Fruit fly (Drosophila melanogaster) whole organism, embryonic: ENCODE measurements around the gene Gga.

Source experiments
- Adf1 ChIP-seq: fragments of 200-800 bp; sonication (Bioruptor generic); IDR thresholded peaks from 2 replicates; pipeline ENCODE4 v1.3.6; 2022; ENCODE audit warnings: missing biosample characterization, missing genetic modification characterization
- B-H1 ChIP-seq: fragments of 200-800 bp; sonication (Bioruptor generic); IDR thresholded peaks from 3 replicates; pipeline ENCODE4 v1.3.6; 2022; ENCODE audit warnings: missing biosample characterization, missing genetic modification characterization
- C15 ChIP-seq: fragments of 200-800 bp; sonication (Bioruptor generic); IDR thresholded peaks from 3 replicates; pipeline ENCODE4 v1.3.6; 2022; ENCODE audit warnings: missing biosample characterization, missing genetic modification characterization
- CG10959 ChIP-seq: fragments of 200-800 bp; sonication (Bioruptor generic); IDR thresholded peaks from 2 replicates; pipeline ENCODE4 v1.3.6; 2022; ENCODE audit warnings: missing biosample characterization, missing genetic modification characterization
- CG12104 ChIP-seq: fragments of 200-800 bp; sonication (Bioruptor generic); optimal IDR thresholded peaks from 3 replicates; lab custom pipeline; 2016; ENCODE audit warnings: missing biosample characterization, missing genetic modification characterization
- CG12155 ChIP-seq: fragments of 200-800 bp; sonication (Bioruptor generic); optimal IDR thresholded peaks from 3 replicates; lab custom pipeline; 2016; ENCODE audit warnings: missing biosample characterization, missing genetic modification characterization
- CG13894 ChIP-seq: fragments of 200-800 bp; sonication (Bioruptor generic); optimal IDR thresholded peaks from 3 replicates; lab custom pipeline; 2018; ENCODE audit warnings: missing biosample characterization, mild to moderate bottlenecking, missing genetic modification characterization, moderate library complexity
- CG14441 ChIP-seq: fragments of 200-800 bp; sonication (Bioruptor generic); IDR thresholded peaks from 2 replicates; pipeline ENCODE4 v1.3.6; 2022; ENCODE audit warnings: missing biosample characterization, missing genetic modification characterization
- CG1529 ChIP-seq: fragments of 200-800 bp; sonication (Bioruptor generic); optimal IDR thresholded peaks from 3 replicates; lab custom pipeline; 2018; ENCODE audit warnings: missing biosample characterization, missing genetic modification characterization
- CG17612 ChIP-seq: fragments of 200-800 bp; sonication (Bioruptor generic); IDR thresholded peaks from 2 replicates; pipeline ENCODE4 v1.3.6; 2022; ENCODE audit warnings: missing biosample characterization, missing genetic modification characterization
- CG18262 ChIP-seq: fragments of 200-800 bp; optimal IDR thresholded peaks from 3 replicates; lab custom pipeline; 2019; ENCODE audit warnings: missing biosample characterization, mild to moderate bottlenecking, missing genetic modification characterization, moderate library complexity
- CG2120 ChIP-seq: fragments of 200-800 bp; sonication (Bioruptor generic); optimal IDR thresholded peaks from 3 replicates; lab custom pipeline; 2016; ENCODE audit warnings: missing biosample characterization, missing genetic modification characterization
- CG2712 ChIP-seq: fragments of 200-800 bp; optimal IDR thresholded peaks from 3 replicates; lab custom pipeline; 2019; ENCODE audit warnings: missing biosample characterization, mild to moderate bottlenecking, missing genetic modification characterization, moderate library complexity
- CG31365 ChIP-seq: fragments of 200-800 bp; sonication (Bioruptor generic); optimal IDR thresholded peaks from 2 replicates; lab custom pipeline; 2018; ENCODE audit warnings: missing biosample characterization, mild to moderate bottlenecking, missing genetic modification characterization
- CG3281 ChIP-seq: fragments of 200-800 bp; sonication (Bioruptor generic); optimal IDR thresholded peaks from 3 replicates; lab custom pipeline; 2017; ENCODE audit warnings: missing biosample characterization, mild to moderate bottlenecking, missing genetic modification characterization
- CG4328 ChIP-seq: fragments of 200-800 bp; sonication (Bioruptor generic); optimal IDR thresholded peaks from 3 replicates; lab custom pipeline; 2017; ENCODE audit warnings: missing biosample characterization, missing genetic modification reagents, missing genetic modification characterization
- CG43689 ChIP-seq: fragments of 200-800 bp; sonication (Bioruptor generic); IDR thresholded peaks from 2 replicates; pipeline ENCODE4 v1.3.6; 2022; ENCODE audit warnings: missing biosample characterization, missing genetic modification characterization
- CG7839 ChIP-seq: fragments of 200-800 bp; sonication (Bioruptor generic); optimal IDR thresholded peaks from 3 replicates; lab custom pipeline; 2018; ENCODE audit warnings: missing biosample characterization, mild to moderate bottlenecking, missing genetic modification characterization, moderate library complexity
- CG8281 ChIP-seq: fragments of 200-800 bp; sonication (Bioruptor generic); optimal IDR thresholded peaks from 2 replicates; lab custom pipeline; 2018; ENCODE audit warnings: missing biosample characterization, mild to moderate bottlenecking, missing genetic modification characterization, moderate library complexity
- D19B ChIP-seq: fragments of 200-800 bp; sonication (Bioruptor generic); optimal IDR thresholded peaks from 2 replicates; lab custom pipeline; 2017; ENCODE audit warnings: missing biosample characterization, mild to moderate bottlenecking, missing genetic modification characterization
- Deaf1 ChIP-seq: fragments of 200-800 bp; optimal IDR thresholded peaks from 3 replicates; lab custom pipeline; 2019; ENCODE audit warnings: missing biosample characterization, mild to moderate bottlenecking, missing genetic modification characterization, moderate library complexity
- Dfd ChIP-seq, 2 experiments: fragments of >200 bp; optimal IDR thresholded peaks; 2 replicates each; lab custom pipeline; 2017; ENCODE audit warnings: missing biosample characterization in 2 of 2, missing genetic modification characterization in 2 of 2
- Dip2 ChIP-seq: fragments of 200-800 bp; sonication (Bioruptor generic); IDR thresholded peaks from 2 replicates; pipeline ENCODE4 v1.3.6; 2022; ENCODE audit warnings: missing biosample characterization, missing genetic modification characterization
- Dref ChIP-seq: fragments of 200-800 bp; sonication (Bioruptor generic); IDR thresholded peaks from 2 replicates; pipeline ENCODE4 v1.3.6; 2022; ENCODE audit warnings: missing biosample characterization, missing genetic modification characterization
- Gsc ChIP-seq: fragments of 200-800 bp; sonication (Bioruptor generic); IDR thresholded peaks from 2 replicates; pipeline ENCODE4 v1.3.6; 2022; ENCODE audit warnings: missing biosample characterization, missing genetic modification characterization
- Gug ChIP-seq: fragments of 200-800 bp; sonication (Bioruptor generic); IDR thresholded peaks from 4 replicates; pipeline ENCODE4 v1.3.6; 2022; ENCODE audit warnings: missing biosample characterization, missing genetic modification characterization
- HLH4C ChIP-seq: fragments of 200-800 bp; sonication (Bioruptor generic); IDR thresholded peaks from 3 replicates; pipeline ENCODE4 v1.3.6; 2022; ENCODE audit warnings: missing biosample characterization, missing genetic modification characterization; ENCODE audit not compliant: partially characterized antibody
- MBD-R2 ChIP-seq: fragments of 200-800 bp; sonication (Bioruptor generic); IDR thresholded peaks from 2 replicates; pipeline ENCODE4 v1.3.6; 2022; ENCODE audit warnings: missing biosample characterization, missing genetic modification characterization
- Mad ChIP-seq: fragments of 200-800 bp; sonication (Bioruptor generic); optimal IDR thresholded peaks from 2 replicates; lab custom pipeline; 2016; ENCODE audit warnings: missing biosample characterization, missing genetic modification characterization
- Med ChIP-seq: fragments of 200-800 bp; sonication (Bioruptor generic); peaks from one replicate; lab custom pipeline; 2016; ENCODE audit warnings: missing biosample characterization, missing genetic modification characterization, mild to moderate bottlenecking, inconsistent platforms, moderate library complexity
- Nf-YB ChIP-seq: fragments of 200-800 bp; sonication (Bioruptor generic); optimal IDR thresholded peaks from 3 replicates; lab custom pipeline; 2019; ENCODE audit warnings: missing biosample characterization, mild to moderate bottlenecking, missing genetic modification characterization, moderate library complexity
- Optix ChIP-seq: fragments of 200-800 bp; sonication (Bioruptor generic); IDR thresholded peaks from 3 replicates; pipeline ENCODE4 v1.3.6; 2022; ENCODE audit warnings: missing biosample characterization, missing genetic modification characterization
- Ravus ChIP-seq: fragments of 200-800 bp; sonication (Bioruptor generic); IDR thresholded peaks from 2 replicates; pipeline ENCODE4 v1.3.6; 2022; ENCODE audit warnings: missing biosample characterization, missing genetic modification characterization
- Ssrp ChIP-seq: fragments of 200-800 bp; sonication (Bioruptor generic); optimal IDR thresholded peaks from 2 replicates; lab custom pipeline; 2018; ENCODE audit warnings: missing biosample characterization, mild to moderate bottlenecking, missing genetic modification characterization, moderate library complexity
- Trl ChIP-seq, 3 experiments: fragments of >200 bp in 2 of 3; fragments of 200-800 bp in 1 of 3; sonication (Bioruptor generic) in 1 of 3; optimal IDR thresholded peaks; 2 replicates in 1 of 3; 3 replicates in 2 of 3; lab custom pipeline; 2016 to 2017; ENCODE audit warnings: missing biosample characterization in 1 of 3, missing genetic modification characterization in 1 of 3
- ac ChIP-seq: fragments of 200-800 bp; sonication (Bioruptor generic); optimal IDR thresholded peaks from 3 replicates; lab custom pipeline; 2017; ENCODE audit warnings: missing biosample characterization, mild to moderate bottlenecking, missing genetic modification characterization
- chif ChIP-seq, 2 experiments: fragments of 200-800 bp; sonication (Bioruptor generic); optimal IDR thresholded peaks; 3 replicates each; lab custom pipeline; 2016; ENCODE audit warnings: missing biosample characterization in 2 of 2, missing genetic modification characterization in 2 of 2
- croc ChIP-seq: fragments of 200-800 bp; sonication (Bioruptor generic); conservative IDR thresholded peaks from 3 replicates; pipeline ENCODE4 v1.3.6; 2022; ENCODE audit warnings: missing biosample characterization, missing genetic modification characterization
- dmrt99B ChIP-seq: fragments of 200-800 bp; sonication (Bioruptor generic); optimal IDR thresholded peaks from 2 replicates; lab custom pipeline; 2018; ENCODE audit warnings: missing biosample characterization, mild to moderate bottlenecking, missing genetic modification characterization, moderate library complexity
- grau ChIP-seq: fragments of 200-800 bp; optimal IDR thresholded peaks from 3 replicates; lab custom pipeline; 2019; ENCODE audit warnings: missing biosample characterization, mild to moderate bottlenecking, missing genetic modification characterization, moderate library complexity
- gro ChIP-seq: fragments of 200-800 bp; sonication (Bioruptor generic); optimal IDR thresholded peaks from 2 replicates; lab custom pipeline; 2016; ENCODE audit warnings: missing biosample characterization, missing genetic modification characterization
- gt ChIP-seq: fragments of 200-800 bp; sonication (Bioruptor generic); IDR thresholded peaks from 2 replicates; pipeline ENCODE4 v1.3.6; 2022; ENCODE audit warnings: missing biosample characterization, missing genetic modification characterization
- her ChIP-seq: fragments of 200-800 bp; sonication (Bioruptor generic); optimal IDR thresholded peaks from 2 replicates; lab custom pipeline; 2016; ENCODE audit warnings: missing biosample characterization, missing genetic modification characterization
- maf-S ChIP-seq: fragments of 200-800 bp; sonication (Bioruptor generic); optimal IDR thresholded peaks from 2 replicates; lab custom pipeline; 2016; ENCODE audit warnings: missing biosample characterization, missing genetic modification characterization
- otp ChIP-seq: fragments of 200-800 bp; sonication (Bioruptor generic); IDR thresholded peaks from 3 replicates; pipeline ENCODE4, ENCODE4 v1.3.6; 2022; ENCODE audit warnings: missing biosample characterization, missing genetic modification characterization
- prd ChIP-seq, 3 experiments: fragments of >200 bp in 2 of 3; fragments of 200-800 bp in 1 of 3; sonication (Bioruptor generic) in 1 of 3; optimal IDR thresholded peaks in 2 of 3; IDR thresholded peaks in 1 of 3; 2 replicates in 2 of 3; 3 replicates in 1 of 3; pipeline versions ENCODE4 v1.3.6 to Lab custom; 2017 to 2022; ENCODE audit warnings: missing biosample characterization in 1 of 3, missing genetic modification characterization in 1 of 3
- sens-2 ChIP-seq: fragments of 200-800 bp; sonication (Bioruptor generic); IDR thresholded peaks from 2 replicates; pipeline ENCODE4 v1.3.6; 2022; ENCODE audit warnings: missing biosample characterization, missing genetic modification characterization
- sug ChIP-seq: fragments of 200-800 bp; optimal IDR thresholded peaks from 2 replicates; lab custom pipeline; 2019; ENCODE audit warnings: missing biosample characterization, mild to moderate bottlenecking, missing genetic modification characterization, moderate library complexity
- vfl ChIP-seq: fragments of 200-800 bp; sonication (Bioruptor generic); optimal IDR thresholded peaks from 2 replicates; lab custom pipeline; 2016; ENCODE audit warnings: missing biosample characterization, missing genetic modification characterization
- vvl ChIP-seq: fragments of 200-800 bp; sonication (Bioruptor generic); IDR thresholded peaks from 2 replicates; pipeline ENCODE4 v1.3.6; 2022; ENCODE audit warnings: missing biosample characterization, missing genetic modification characterization
- zen ChIP-seq: fragments of 200-800 bp; sonication (Bioruptor generic); optimal IDR thresholded peaks from 3 replicates; lab custom pipeline; 2018; ENCODE audit warnings: missing biosample characterization, mild to moderate bottlenecking, missing genetic modification characterization, moderate library complexity

Gga gene

dm6 chrX:9650048-9650447, 49.2 kb downstream of the Gga start (continued):
- TF ChIP-seq grau (peak; percentile 30), CG2120 (GFP tag; lab: Kevin White, UChicago) (no peak), sens-2 (GFP tag; lab: Robert Waterston, UW) (no peak), CG2712 (tag; lab: Kevin White, UChicago) (peak; percentile 54), Dfd (GFP tag; optimal IDR thresholded peaks at IDR 0.05; lab: Kevin White, UChicago) (no peak), Dref (no peak), ac (GFP tag; lab: Kevin White, UChicago) (no peak), otp (GFP tag; lab: Robert Waterston, UW) (peak; percentile 66; the same call in 1 of the 3 replicates), CG13894 (no peak), CG8281 (tag; lab: Kevin White, UChicago) (no peak), Gug (GFP tag; lab: Robert Waterston, UW) (no peak), Adf1 (GFP tag; lab: Robert Waterston, UW) (no peak), vfl (GFP tag; lab: Kevin White, UChicago) (no peak), CG3281 (GFP tag; lab: Kevin White, UChicago) (no peak), Trl (optimal IDR thresholded peaks at IDR 0.05; lab: Kevin White, UChicago) (peak in 1 of 2 experiments; percentile 14), Trl (GFP tag; optimal IDR thresholded peaks at IDR 0.05; lab: Kevin White, UChicago) (no peak), gt (0 out of 2 replicates have a peak, but pooled peaks have one; percentile 13), CG10959 (GFP tag; lab: Robert Waterston, UW) (peak; percentile 54), CG31365 (tag; lab: Kevin White, UChicago) (no peak), zen (tag; lab: Kevin White, UChicago) (peak; percentile 28), Nf-YB (GFP tag; lab: Kevin White, UChicago) (peak; percentile 4), CG17612 (GFP tag; lab: Robert Waterston, UW) (no peak), MBD-R2 (no peak), Optix (GFP tag; lab: Robert Waterston, UW) (no peak), CG43689 (no peak), maf-S (GFP tag; lab: Kevin White, UChicago) (no peak), Deaf1 (tag; lab: Kevin White, UChicago) (no peak), CG12155 (GFP tag; lab: Kevin White, UChicago) (no peak), her (GFP tag; lab: Kevin White, UChicago) (no peak), Med (GFP tag; lab: Kevin White, UChicago) (no peak), gro (GFP tag; lab: Kevin White, UChicago) (no peak), CG14441 (GFP tag; lab: Robert Waterston, UW) (no peak), sug (no peak), B-H1 (GFP tag; lab: Robert Waterston, UW) (0 out of 3 replicates have a peak, but pooled peaks have one; percentile 19), CG4328 (GFP tag; lab: Kevin White, UChicago) (no peak), vvl (GFP tag; lab: Robert Waterston, UW) (peak; percentile 80), CG18262 (tag; lab: Kevin White, UChicago) (peak; percentile 37), Mad (peak; percentile 16), Ssrp (peak; percentile 62), HLH4C (no peak), prd (optimal IDR thresholded peaks at IDR 0.05; lab: Kevin White, UChicago) (no peak), prd (GFP tag; IDR thresholded peaks at IDR 0.05; lab: Robert Waterston, UW) (peak; percentile 64; the same call in 2 of the 3 replicates), CG12104 (GFP tag; lab: Kevin White, UChicago) (no peak), Ravus (GFP tag; lab: Robert Waterston, UW) (no peak), C15 (GFP tag; lab: Robert Waterston, UW) (no peak), chif (GFP tag; optimal IDR thresholded peaks at IDR 0.05; lab: Kevin White, UChicago) (peak; percentile 2 to 68), croc (peak; percentile 52; the same call in 2 of the 3 replicates), Dip2 (no peak), Gsc (GFP tag; lab: Robert Waterston, UW) (no peak), CG7839 (tag; lab: Kevin White, UChicago) (peak; percentile 39), CG1529 (no peak), dmrt99B (tag; lab: Kevin White, UChicago) (peak; percentile 47), D19B (GFP tag; lab: Kevin White, UChicago) (no peak)
